Fruit fly (Drosophila melanogaster) whole organism, wandering third instar larva: ENCODE data around the gene wapl.

Experiments used
- Hr83 ChIP-seq: fragments of 200-300 bp; sonication (Bioruptor generic); optimal IDR thresholded peaks from 2 replicates; lab custom pipeline; 2016; ENCODE audit warnings: missing biosample characterization, mild to moderate bottlenecking, missing genetic modification characterization, moderate library complexity; ENCODE audit not compliant: poor library complexity, severe bottlenecking
- Mio ChIP-seq: sonication (Bioruptor generic); optimal IDR thresholded peaks from 2 replicates; lab custom pipeline; 2016; ENCODE audit warnings: missing biosample characterization, missing genetic modification characterization
- N ChIP-seq: fragments of >200 bp; optimal IDR thresholded peaks from 2 replicates; lab custom pipeline; 2018; ENCODE audit warnings: missing biosample characterization, missing external identifiers, missing genetic modification characterization
- Sp1 ChIP-seq: fragments of 200-800 bp; sonication (Bioruptor generic); optimal IDR thresholded peaks from 3 replicates; lab custom pipeline; 2019; ENCODE audit warnings: missing biosample characterization, mild to moderate bottlenecking, missing genetic modification characterization, moderate library complexity
- br ChIP-seq: fragments of 200-800 bp; sonication (Bioruptor generic); optimal IDR thresholded peaks from 2 replicates; lab custom pipeline; 2016; ENCODE audit warnings: missing biosample characterization, missing genetic modification characterization
- h ChIP-seq: fragments of 200-800 bp; sonication (Bioruptor generic); optimal IDR thresholded peaks from 3 replicates; lab custom pipeline; 2016; ENCODE audit warnings: missing biosample characterization, mild to moderate bottlenecking, missing genetic modification characterization
- lola ChIP-seq: fragments of >200 bp; optimal IDR thresholded peaks from 2 replicates; lab custom pipeline; 2017; ENCODE audit warnings: missing biosample characterization, missing genetic modification characterization
- psq ChIP-seq: fragments of 200-800 bp; sonication (Bioruptor generic); optimal IDR thresholded peaks from 3 replicates; lab custom pipeline; 2017; ENCODE audit warnings: missing biosample characterization, mild to moderate bottlenecking, missing genetic modification characterization, moderate library complexity

- peak; percentile 98 for TF ChIP-seq Hr83 (GFP tag; lab: Kevin White, UChicago)
- TF ChIP-seq Sp1 (GFP tag; lab: Kevin White, UChicago), result peak; percentile 100
- TF ChIP-seq br (GFP tag; lab: Kevin White, UChicago), result peak; percentile 100
- TF ChIP-seq N (GFP tag; lab: Kevin White, UChicago), result no peak
- peak; percentile 96 for TF ChIP-seq Mio (GFP tag; lab: Kevin White, UChicago)
- TF ChIP-seq psq, result peak; percentile 98
- peak; percentile 100 for TF ChIP-seq h (GFP tag; lab: Kevin White, UChicago)
- no peak for TF ChIP-seq lola
Observed at dm6 chrX:2136831-2137452, 21.8 kb downstream of the wapl start.
